Fruit fly (Drosophila melanogaster) whole organism, wandering third instar larva: ENCODE measurements around the gene VhaM9.7-d.

ENCODE experiments used
- Abd-B ChIP-seq: fragments of >200 bp; optimal IDR thresholded peaks from 2 replicates; lab custom pipeline; 2017; ENCODE audit warnings: missing biosample characterization, missing genetic modification characterization
- CG32264 ChIP-seq: fragments of 200-800 bp; sonication (Bioruptor generic); optimal IDR thresholded peaks from 2 replicates; lab custom pipeline; 2016; ENCODE audit warnings: missing biosample characterization, missing genetic modification characterization
- CG9705 ChIP-seq: fragments of 200-800 bp; sonication (Bioruptor generic); optimal IDR thresholded peaks from 2 replicates; lab custom pipeline; 2018; ENCODE audit warnings: missing biosample characterization, mild to moderate bottlenecking, missing genetic modification characterization
- CrebA ChIP-seq: fragments of 200-800 bp; sonication (Bioruptor generic); optimal IDR thresholded peaks from 2 replicates; lab custom pipeline; 2016; ENCODE audit warnings: missing biosample characterization, mild to moderate bottlenecking, missing genetic modification characterization, borderline replicate concordance
- Dfd ChIP-seq: fragments of >200 bp; optimal IDR thresholded peaks from 2 replicates; lab custom pipeline; 2017; ENCODE audit warnings: missing biosample characterization, missing genetic modification characterization
- Dif ChIP-seq: fragments of 200-275, 200-300 bp; sonication (Bioruptor generic); optimal IDR thresholded peaks from 2 replicates; lab custom pipeline; 2018; ENCODE audit warnings: missing biosample characterization, missing genetic modification characterization; ENCODE audit not compliant: partially characterized antibody
- GATAd ChIP-seq: sonication (Bioruptor generic); optimal IDR thresholded peaks from 2 replicates; lab custom pipeline; 2016; ENCODE audit warnings: missing biosample characterization, missing genetic modification characterization
- HLH106 ChIP-seq: fragments of 200-800 bp; optimal IDR thresholded peaks from 3 replicates; lab custom pipeline; 2019; ENCODE audit warnings: missing biosample characterization, mild to moderate bottlenecking, missing genetic modification characterization, moderate library complexity
- Hnf4 ChIP-seq: fragments of 200-800 bp; sonication (Bioruptor generic); optimal IDR thresholded peaks from 2 replicates; lab custom pipeline; 2016; ENCODE audit warnings: missing biosample characterization, mild to moderate bottlenecking, missing genetic modification characterization
- Hr78 ChIP-seq: fragments of >200 bp; optimal IDR thresholded peaks from 2 replicates; lab custom pipeline; 2017; ENCODE audit warnings: missing biosample characterization, missing genetic modification characterization
- Hr83 ChIP-seq: fragments of 200-300 bp; sonication (Bioruptor generic); optimal IDR thresholded peaks from 2 replicates; lab custom pipeline; 2016; ENCODE audit warnings: missing biosample characterization, mild to moderate bottlenecking, missing genetic modification characterization, moderate library complexity; ENCODE audit not compliant: poor library complexity, severe bottlenecking
- Jra ChIP-seq: sonication (Bioruptor generic); optimal IDR thresholded peaks from 2 replicates; lab custom pipeline; 2016; ENCODE audit warnings: missing biosample characterization, missing genetic modification characterization
- Mio ChIP-seq: sonication (Bioruptor generic); optimal IDR thresholded peaks from 2 replicates; lab custom pipeline; 2016; ENCODE audit warnings: missing biosample characterization, missing genetic modification characterization
- Myc ChIP-seq: fragments of >200 bp; optimal IDR thresholded peaks from 2 replicates; lab custom pipeline; 2017
- N ChIP-seq: fragments of >200 bp; optimal IDR thresholded peaks from 2 replicates; lab custom pipeline; 2018; ENCODE audit warnings: missing biosample characterization, missing external identifiers, missing genetic modification characterization
- OdsH ChIP-seq: fragments of 200-800 bp; sonication (Bioruptor generic); optimal IDR thresholded peaks from 2 replicates; lab custom pipeline; 2016; ENCODE audit warnings: missing biosample characterization, mild to moderate bottlenecking, missing genetic modification characterization
- Sp1 ChIP-seq: fragments of 200-800 bp; sonication (Bioruptor generic); optimal IDR thresholded peaks from 3 replicates; lab custom pipeline; 2019; ENCODE audit warnings: missing biosample characterization, mild to moderate bottlenecking, missing genetic modification characterization, moderate library complexity
- Vsx2 ChIP-seq: fragments of 200-300, 225-300 bp; sonication (Bioruptor generic); optimal IDR thresholded peaks from 2 replicates; lab custom pipeline; 2018; ENCODE audit warnings: missing biosample characterization, missing genetic modification characterization; ENCODE audit not compliant: partially characterized antibody
- br ChIP-seq: fragments of 200-800 bp; sonication (Bioruptor generic); optimal IDR thresholded peaks from 2 replicates; lab custom pipeline; 2016; ENCODE audit warnings: missing biosample characterization, missing genetic modification characterization
- dl ChIP-seq, 2 experiments: fragments of 175-275, 200-275 bp in 1 of 2; fragments of 200-275 bp in 1 of 2; sonication (Bioruptor generic); optimal IDR thresholded peaks; lab custom pipeline; 2018; ENCODE audit warnings: mild to moderate bottlenecking in 2 of 2, missing biosample characterization in 2 of 2, missing genetic modification characterization in 2 of 2, moderate library complexity in 2 of 2; ENCODE audit not compliant: partially characterized antibody in 2 of 2, insufficient read depth in 1 of 2
- dmrt93B ChIP-seq: fragments of 200-800 bp; sonication (Bioruptor generic); optimal IDR thresholded peaks from 2 replicates; lab custom pipeline; 2018; ENCODE audit warnings: missing biosample characterization, mild to moderate bottlenecking, missing genetic modification characterization
- ey ChIP-seq: fragments of 200-800 bp; sonication (Bioruptor generic); optimal IDR thresholded peaks from 2 replicates; lab custom pipeline; 2016; ENCODE audit warnings: missing biosample characterization, missing genetic modification characterization
- foxo ChIP-seq, 2 experiments: fragments of 200-800 bp; sonication (Bioruptor generic); optimal IDR thresholded peaks; 2 replicates in 1 of 2; 3 replicates in 1 of 2; lab custom pipeline; 2016 to 2017; ENCODE audit warnings: missing biosample characterization in 2 of 2, missing genetic modification characterization in 2 of 2
- fru ChIP-seq: fragments of 200-800 bp; sonication (Bioruptor generic); optimal IDR thresholded peaks from 3 replicates; lab custom pipeline; 2016; ENCODE audit warnings: missing biosample characterization, mild to moderate bottlenecking, missing genetic modification characterization
- h ChIP-seq: fragments of 200-800 bp; sonication (Bioruptor generic); optimal IDR thresholded peaks from 3 replicates; lab custom pipeline; 2016; ENCODE audit warnings: missing biosample characterization, mild to moderate bottlenecking, missing genetic modification characterization
- jim ChIP-seq: fragments of 175-275, 200-325 bp; sonication (Bioruptor generic); optimal IDR thresholded peaks from 2 replicates; lab custom pipeline; 2016; ENCODE audit warnings: missing biosample characterization, mild to moderate bottlenecking, missing genetic modification characterization
- pan ChIP-seq: fragments of >200 bp; optimal IDR thresholded peaks from 2 replicates; lab custom pipeline; 2017
- psq ChIP-seq: fragments of 200-800 bp; sonication (Bioruptor generic); optimal IDR thresholded peaks from 3 replicates; lab custom pipeline; 2017; ENCODE audit warnings: missing biosample characterization, mild to moderate bottlenecking, missing genetic modification characterization, moderate library complexity
- rgr ChIP-seq: fragments of 200-800 bp; sonication (Bioruptor generic); optimal IDR thresholded peaks from 3 replicates; lab custom pipeline; 2016; ENCODE audit warnings: missing biosample characterization, mild to moderate bottlenecking, missing genetic modification characterization
- sage ChIP-seq: fragments of 200-800 bp; sonication (Bioruptor generic); optimal IDR thresholded peaks from 2 replicates; lab custom pipeline; 2016; ENCODE audit warnings: missing biosample characterization, mild to moderate bottlenecking, missing genetic modification characterization
- sv ChIP-seq: fragments of 200-800 bp; sonication (Bioruptor generic); optimal IDR thresholded peaks from 3 replicates; lab custom pipeline; 2016; ENCODE audit warnings: missing biosample characterization, missing genetic modification characterization
- tai ChIP-seq: sonication (Bioruptor generic); optimal IDR thresholded peaks from 2 replicates; lab custom pipeline; 2016; ENCODE audit warnings: missing biosample characterization, missing genetic modification characterization
- woc ChIP-seq: sonication (Bioruptor generic); optimal IDR thresholded peaks from 2 replicates; lab custom pipeline; 2016; ENCODE audit warnings: missing biosample characterization, mild to moderate bottlenecking, missing genetic modification characterization

VhaM9.7-d gene

DNA sequence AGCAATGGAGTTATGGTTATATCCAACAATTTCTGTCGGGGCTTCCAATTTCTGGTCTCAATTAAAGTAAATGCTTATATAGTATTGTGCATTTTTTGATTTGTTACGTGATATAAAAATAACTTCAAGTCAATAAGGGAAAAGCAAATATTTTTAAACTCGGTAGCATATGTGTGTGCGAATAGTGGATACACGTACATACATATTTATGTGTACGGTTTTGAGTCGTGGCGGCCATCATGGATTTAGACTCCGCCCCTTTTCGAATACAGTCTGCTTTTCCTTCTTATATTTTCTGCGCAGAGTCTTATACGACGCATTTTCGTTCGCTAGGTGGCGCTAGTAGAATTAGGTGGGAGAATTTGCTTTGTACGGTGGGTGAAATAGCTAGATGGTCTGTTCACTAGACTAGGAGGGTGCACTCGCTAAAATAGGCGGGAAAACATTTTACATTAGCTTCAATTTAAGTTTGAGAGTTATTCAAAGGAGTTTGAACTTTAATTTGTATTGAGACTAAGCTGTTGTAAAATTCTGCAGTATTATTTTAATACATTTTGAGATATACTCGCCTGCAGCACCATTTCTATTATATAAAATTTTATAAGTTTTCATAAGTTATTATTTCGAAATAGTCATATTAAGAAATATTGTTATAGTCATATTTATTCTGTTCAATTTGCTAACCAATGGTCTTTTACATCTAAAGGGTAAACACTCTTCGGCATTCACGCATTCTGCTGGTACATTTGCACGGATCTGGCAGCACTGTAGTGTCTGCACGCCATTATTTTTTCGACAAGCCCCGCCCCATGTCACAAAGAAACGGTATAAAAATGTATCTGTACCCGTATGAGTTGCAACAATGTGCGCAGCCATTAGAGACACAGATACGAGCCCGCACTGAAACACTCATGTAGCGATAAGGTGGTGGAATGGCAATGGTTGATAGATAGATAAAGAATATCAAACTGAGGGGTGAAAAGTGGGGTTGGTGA is 5.3 kb upstream of the VhaM9.7-d start (continued):
- no peak for TF ChIP-seq Abd-B
- no peak for TF ChIP-seq Hr83 (GFP tag; lab: Kevin White, UChicago)
- no peak for TF ChIP-seq h (GFP tag; lab: Kevin White, UChicago)
- peak; percentile 44 for TF ChIP-seq CG9705 (GFP tag; lab: Kevin White, UChicago)

DNA sequence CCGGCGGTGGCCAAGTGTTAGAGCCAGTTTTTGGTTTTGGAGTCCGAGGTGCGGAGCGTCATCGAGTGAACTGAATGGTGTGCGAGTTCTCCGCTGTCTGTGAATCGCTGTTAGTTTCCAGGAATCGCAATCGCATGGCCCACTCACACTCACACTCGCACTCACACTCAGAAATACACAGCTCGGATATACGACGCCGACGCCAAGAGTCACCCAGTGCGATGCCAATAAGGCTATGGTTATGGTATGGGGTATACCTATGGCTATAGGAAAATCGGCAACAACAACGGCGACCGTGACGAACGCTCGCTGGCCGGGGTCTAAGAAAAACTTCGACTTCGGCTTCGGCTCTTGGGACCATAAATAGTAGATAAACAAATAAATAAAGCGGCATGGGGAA is 2.9 kb upstream of the VhaM9.7-d start, which contains the start of gene Abd-B:
Gene Abd-B, minus strand, starts transcription at position 101 of the 400 bp plus-strand sequence.
- TF ChIP-seq CrebA (GFP tag; lab: Kevin White, UChicago) (no peak), CG32264 (GFP tag; lab: Kevin White, UChicago) (no peak), psq (GFP tag; lab: Kevin White, UChicago) (no peak)

dm6 chr3R:16972575-16972974 is 2.4 kb upstream of the VhaM9.7-d start:
- TF ChIP-seq tai (no peak), woc (GFP tag; lab: Kevin White, UChicago) (no peak), Dfd (GFP tag; lab: Kevin White, UChicago) (no peak), Myc (lab: Kevin White, UChicago) (no peak), CG32264 (GFP tag; lab: Kevin White, UChicago) (no peak), dl (GFP tag; optimal IDR thresholded peaks at IDR 0.05; lab: Kevin White, UChicago; ENCODE audit: insufficient read depth in 1 of 2, partially characterized antibody in 2 of 2) (no peak)

dm6 chr3R:16977745-16978305 is 2.8 kb downstream of the VhaM9.7-d start, which contains the start of gene Actn3:
Actn3 (minus strand) TSS chr3R:16977795.
- TF ChIP-seq Vsx2 (GFP tag; lab: Kevin White, UChicago) (no peak), Myc (lab: Kevin White, UChicago) (peak; percentile 21)
- TF ChIP-seq, all 38 proteins: peak for 1

DNA sequence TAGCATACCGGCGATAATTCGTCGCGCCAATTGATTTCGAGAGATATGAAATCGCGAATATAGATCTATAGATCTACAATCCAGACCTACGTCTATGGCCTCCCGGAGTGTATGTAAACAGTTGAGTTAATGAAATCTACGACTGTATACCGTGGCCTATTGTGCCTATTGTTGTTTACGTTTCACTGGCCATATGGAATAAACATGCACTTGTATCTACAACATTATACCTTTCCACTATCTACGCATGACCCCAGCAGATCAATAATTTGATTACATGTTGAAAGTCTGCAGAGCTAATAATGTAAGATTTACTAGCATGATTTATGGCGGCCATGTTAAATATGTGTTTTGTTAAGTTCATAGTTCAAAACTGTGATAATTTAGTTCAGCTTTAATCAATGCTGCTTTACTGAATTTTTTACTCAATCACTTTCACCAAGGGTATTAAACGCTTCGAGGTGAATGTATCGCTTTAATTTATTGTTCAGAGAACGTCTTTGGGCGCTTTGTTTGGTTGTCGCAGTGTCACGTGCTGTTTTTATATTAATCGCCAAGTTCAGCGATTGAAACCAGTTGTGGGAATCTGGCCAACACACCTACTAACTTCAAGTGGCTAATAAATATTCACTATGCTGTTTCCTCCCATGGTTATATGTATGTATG is 6.1 kb downstream of the VhaM9.7-d start:
- no peak for TF ChIP-seq OdsH
- no peak for TF ChIP-seq HLH106
- no peak for TF ChIP-seq Jra
- TF ChIP-seq dmrt93B (GFP tag; lab: Kevin White, UChicago) = no peak
- TF ChIP-seq CrebA (GFP tag; lab: Kevin White, UChicago) = no peak
- no peak for TF ChIP-seq ey (GFP tag; lab: Kevin White, UChicago)
- no peak for TF ChIP-seq br (GFP tag; lab: Kevin White, UChicago)
- TF ChIP-seq, all 38 proteins: peak for 0

dm6 chr3R:16982108-16982707 is 7.2 kb downstream of the VhaM9.7-d start, which contains the start of gene AhcyL2:
AhcyL2 (minus strand) TSS chr3R:16982158.
- TF ChIP-seq CrebA (GFP tag; lab: Kevin White, UChicago) (no peak), Hr83 (GFP tag; lab: Kevin White, UChicago) (peak; percentile 8), HLH106 (no peak), sv (GFP tag; lab: Kevin White, UChicago) (no peak), Jra (peak; percentile 19), Dif (GFP tag; lab: Kevin White, UChicago) (no peak), pan (lab: Kevin White, UChicago) (no peak), Sp1 (GFP tag; lab: Kevin White, UChicago) (peak; percentile 45), Mio (GFP tag; lab: Kevin White, UChicago) (no peak), sage (no peak), Hnf4 (GFP tag; lab: Kevin White, UChicago) (no peak), fru (no peak), psq (GFP tag; lab: Kevin White, UChicago) (peak; percentile 10), Vsx2 (GFP tag; lab: Kevin White, UChicago) (no peak), Myc (lab: Kevin White, UChicago) (no peak), jim (GFP tag; lab: Kevin White, UChicago) (no peak), Hr78 (GFP tag; lab: Kevin White, UChicago) (no peak), foxo (GFP tag; optimal IDR thresholded peaks at IDR 0.05; lab: Kevin White, UChicago) (peak in 1 of 2 experiments; percentile 15), ey (GFP tag; lab: Kevin White, UChicago) (no peak), Dfd (GFP tag; lab: Kevin White, UChicago) (no peak), N (GFP tag; lab: Kevin White, UChicago) (no peak), rgr (no peak), GATAd (GFP tag; lab: Kevin White, UChicago) (no peak)
